Fruit fly (Drosophila melanogaster) S2 (cell line): ENCODE data around the gene Or67c.

Source experiments
- CG8478 ChIP-seq: fragments of >200 bp; optimal IDR thresholded peaks from 2 replicates; lab custom pipeline; 2018
- CTCF ChIP-seq, 2 experiments: fragments of >200 bp; optimal IDR thresholded peaks; 2 replicates each; lab custom pipeline; 2018

dm6 chr3L:10220064-10220463, 24.4 kb downstream of the Or67c start, which contains the start of gene CG32055:
- no peak for TF ChIP-seq CTCF (optimal IDR thresholded peaks at IDR 0.05; lab: Kevin White, UChicago)
- no peak for TF ChIP-seq CG8478 (lab: Kevin White, UChicago)
